Worm (Caenorhabditis elegans): ENCODE results near the gene clhm-1.

Gene clhm-1

DNA sequence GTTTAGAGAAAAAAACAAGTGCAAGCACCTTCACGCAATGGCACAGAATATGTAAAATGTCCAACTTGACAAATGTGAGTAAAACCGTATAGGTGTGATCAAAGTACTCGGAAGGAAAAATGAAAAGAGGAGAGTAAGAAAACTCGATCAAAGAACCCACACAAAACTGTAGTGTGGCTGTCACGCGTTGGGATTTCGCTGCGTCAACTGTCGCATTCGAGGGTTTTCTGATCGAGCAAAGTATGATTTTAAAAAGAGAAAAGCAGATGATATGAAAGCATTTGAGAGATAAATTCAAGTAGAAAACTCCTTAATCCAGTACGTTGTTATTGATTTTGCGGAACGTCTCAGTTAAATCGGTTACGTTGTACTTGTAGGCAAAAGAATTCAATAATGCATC lies 21.0 kb upstream of the clhm-1 start:
- no peak for TF ChIP-seq hmbx-1 (tag; optimal IDR thresholded peaks at IDR 0.05)
- no peak for TF ChIP-seq F13C5.2 (tag; optimal IDR thresholded peaks at IDR 0.05)
- no peak for TF ChIP-seq ceh-13 (GFP tag; optimal IDR thresholded peaks at IDR 0.05)

DNA sequence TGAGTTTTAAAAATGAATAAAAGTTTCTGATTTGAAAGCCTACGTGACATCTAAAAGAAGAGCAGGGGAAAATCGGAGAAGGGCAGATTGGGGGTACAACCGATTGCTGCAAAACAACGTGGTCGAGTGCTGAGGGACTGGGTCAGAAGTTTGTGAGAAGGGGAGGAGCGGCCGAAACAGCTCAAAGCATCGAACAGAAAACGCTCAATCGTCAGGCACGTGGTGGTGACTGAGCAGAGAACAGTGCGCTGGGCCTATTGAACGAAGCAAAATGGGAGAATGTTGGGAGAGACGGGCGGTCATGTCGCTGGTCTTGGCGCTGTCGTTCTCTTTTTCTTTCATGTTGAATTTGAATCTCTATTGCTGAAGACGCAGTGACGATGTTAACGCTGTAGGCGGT lies 20.4 kb upstream of the clhm-1 start:
- TF ChIP-seq sea-1 (GFP tag; conservative IDR thresholded peaks at IDR 0.05) (no peak), hmbx-1 (tag; optimal IDR thresholded peaks at IDR 0.05) (no peak), flt-1 (GFP tag; IDR thresholded peaks at IDR 0.05) (no peak), aly-1 (tag; optimal IDR thresholded peaks at IDR 0.05) (no peak), B0310.2 (tag; optimal IDR thresholded peaks at IDR 0.05) (no peak), ets-7 (tag; optimal IDR thresholded peaks at IDR 0.05) (no peak), pes-1 (GFP tag; IDR thresholded peaks at IDR 0.05) (no peak), ceh-36 (tag; optimal IDR thresholded peaks at IDR 0.05) (no peak)

DNA sequence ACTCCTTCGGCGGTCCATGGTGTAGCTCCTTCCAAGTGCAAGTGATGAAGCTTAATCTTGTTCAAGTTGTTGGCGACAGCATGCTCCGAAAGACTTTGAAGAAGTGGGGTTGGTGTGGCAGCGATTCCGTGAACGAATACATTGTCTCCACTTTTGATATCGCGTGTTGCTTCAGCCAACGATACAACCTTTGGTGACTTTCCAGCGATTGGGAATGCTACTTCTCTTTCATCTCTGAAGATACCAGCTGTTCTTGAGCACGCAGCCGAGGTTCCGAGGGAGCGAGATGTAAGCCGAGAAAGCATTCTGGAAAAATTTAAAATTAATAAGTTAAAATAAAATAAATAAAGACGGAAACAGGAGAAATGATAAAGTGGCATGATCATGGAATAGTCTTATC lies 19.3 kb upstream of the clhm-1 start, which contains the start of gene acer-1:
acer-1 (minus strand) TSS at position 306 of the 400 bp plus-strand sequence.
- TF ChIP-seq hnd-1 (tag; optimal IDR thresholded peaks at IDR 0.05) (no peak), B0310.2 (tag; optimal IDR thresholded peaks at IDR 0.05) (no peak), scrt-1 (GFP tag; IDR thresholded peaks at IDR 0.05) (no peak), hmbx-1 (tag; optimal IDR thresholded peaks at IDR 0.05) (no peak), pes-1 (GFP tag; IDR thresholded peaks at IDR 0.05) (no peak), F13C5.2 (tag; optimal IDR thresholded peaks at IDR 0.05) (no peak), ama-1 (optimal IDR thresholded peaks at IDR 0.05) (no peak), aly-1 (tag; optimal IDR thresholded peaks at IDR 0.05) (no peak), ceh-13 (GFP tag; optimal IDR thresholded peaks at IDR 0.05) (no peak), tbx-11 (GFP tag; IDR thresholded peaks at IDR 0.05) (no peak), tra-4 (tag; optimal IDR thresholded peaks at IDR 0.05) (no peak), sea-1 (GFP tag; conservative IDR thresholded peaks at IDR 0.05) (no peak), hmg-4 (GFP tag; optimal IDR thresholded peaks at IDR 0.05) (no peak), ets-7 (tag; optimal IDR thresholded peaks at IDR 0.05) (no peak)

DNA sequence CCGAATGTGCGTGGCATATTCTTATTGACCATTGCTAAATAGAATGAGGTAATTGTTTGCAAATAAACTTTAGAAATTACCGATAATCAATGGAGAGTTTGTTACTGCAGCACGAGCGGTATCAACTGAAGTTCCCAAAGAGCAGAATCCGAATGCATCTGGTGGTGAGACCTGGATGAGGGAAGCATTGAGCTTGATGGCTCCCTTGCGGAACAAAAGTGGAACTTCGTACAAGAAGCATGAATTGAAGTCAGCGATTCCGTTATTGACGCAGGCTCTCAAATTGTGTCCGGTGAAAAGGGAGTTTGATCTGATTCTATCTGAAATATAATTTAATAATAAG lies 18.7 kb upstream of the clhm-1 start:
- TF ChIP-seq scrt-1 (GFP tag; IDR thresholded peaks at IDR 0.05) (no peak), tbx-11 (GFP tag; IDR thresholded peaks at IDR 0.05) (no peak), aly-1 (tag; optimal IDR thresholded peaks at IDR 0.05) (no peak), hnd-1 (tag; optimal IDR thresholded peaks at IDR 0.05) (no peak), B0310.2 (tag; optimal IDR thresholded peaks at IDR 0.05) (no peak), ama-1 (optimal IDR thresholded peaks at IDR 0.05) (no peak), pes-1 (GFP tag; IDR thresholded peaks at IDR 0.05) (no peak), tbx-37 (GFP tag; conservative IDR thresholded peaks at IDR 0.05) (no peak), ets-7 (tag; optimal IDR thresholded peaks at IDR 0.05) (no peak), F13C5.2 (tag; optimal IDR thresholded peaks at IDR 0.05) (no peak), flt-1 (GFP tag; IDR thresholded peaks at IDR 0.05) (no peak), sea-1 (GFP tag; conservative IDR thresholded peaks at IDR 0.05) (no peak)

DNA sequence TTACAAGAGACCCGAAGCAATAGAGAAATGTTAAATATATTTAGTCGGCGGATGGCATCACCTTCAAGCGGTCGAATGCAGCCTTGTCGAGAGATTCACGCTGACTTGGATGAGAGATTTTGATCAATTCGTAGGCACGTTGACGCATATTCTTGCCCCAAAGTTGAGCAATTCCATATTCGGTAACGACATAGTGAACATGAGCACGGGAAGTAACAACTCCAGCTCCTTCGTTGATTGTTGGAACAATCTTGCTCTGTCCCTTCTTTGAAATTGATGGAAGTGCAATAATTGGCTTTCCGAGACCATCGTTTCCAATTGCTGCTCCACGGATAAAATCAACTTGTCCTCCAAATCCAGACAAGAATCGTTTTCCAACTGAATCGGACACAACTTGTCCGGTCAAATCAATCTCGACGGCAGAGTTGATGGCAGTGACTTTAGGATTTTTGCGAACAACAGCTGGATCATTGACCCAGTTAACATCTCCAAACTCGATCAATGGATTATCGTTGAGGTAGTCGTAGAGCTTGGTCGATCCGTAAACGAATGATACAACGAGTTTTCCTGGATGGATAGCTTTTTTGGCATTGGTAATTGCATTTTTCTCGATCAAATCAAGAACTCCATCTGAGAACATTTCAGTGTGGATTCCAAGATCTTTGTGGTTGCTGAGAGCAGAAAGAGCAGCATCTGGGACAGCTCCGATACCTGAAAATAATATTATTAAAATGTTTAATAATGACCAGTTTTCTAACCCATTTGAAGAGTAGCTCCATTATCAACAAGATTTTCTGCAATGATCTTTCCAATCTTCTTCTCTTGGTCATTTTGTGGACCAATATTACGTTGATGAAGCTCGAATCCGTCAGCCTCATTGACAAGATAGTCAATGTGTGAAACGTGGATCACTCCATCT lies 18.1 kb upstream of the clhm-1 start:
- TF ChIP-seq tra-4 (tag; optimal IDR thresholded peaks at IDR 0.05) (no peak), scrt-1 (GFP tag; IDR thresholded peaks at IDR 0.05) (no peak), F13C5.2 (tag; optimal IDR thresholded peaks at IDR 0.05) (no peak), hnd-1 (tag; optimal IDR thresholded peaks at IDR 0.05) (no peak), hmg-4 (GFP tag; optimal IDR thresholded peaks at IDR 0.05) (no peak), pes-1 (GFP tag; IDR thresholded peaks at IDR 0.05) (no peak), hmbx-1 (tag; optimal IDR thresholded peaks at IDR 0.05) (no peak), tbx-37 (GFP tag; conservative IDR thresholded peaks at IDR 0.05) (no peak), ets-7 (tag; optimal IDR thresholded peaks at IDR 0.05) (no peak), B0310.2 (tag; optimal IDR thresholded peaks at IDR 0.05) (no peak), flt-1 (GFP tag; IDR thresholded peaks at IDR 0.05) (no peak), tbx-11 (GFP tag; IDR thresholded peaks at IDR 0.05) (no peak), aly-1 (tag; optimal IDR thresholded peaks at IDR 0.05) (no peak), ama-1 (optimal IDR thresholded peaks at IDR 0.05) (no peak), sea-1 (GFP tag; conservative IDR thresholded peaks at IDR 0.05) (no peak), ceh-36 (tag; optimal IDR thresholded peaks at IDR 0.05) (no peak), ceh-13 (GFP tag; optimal IDR thresholded peaks at IDR 0.05) (no peak)

DNA sequence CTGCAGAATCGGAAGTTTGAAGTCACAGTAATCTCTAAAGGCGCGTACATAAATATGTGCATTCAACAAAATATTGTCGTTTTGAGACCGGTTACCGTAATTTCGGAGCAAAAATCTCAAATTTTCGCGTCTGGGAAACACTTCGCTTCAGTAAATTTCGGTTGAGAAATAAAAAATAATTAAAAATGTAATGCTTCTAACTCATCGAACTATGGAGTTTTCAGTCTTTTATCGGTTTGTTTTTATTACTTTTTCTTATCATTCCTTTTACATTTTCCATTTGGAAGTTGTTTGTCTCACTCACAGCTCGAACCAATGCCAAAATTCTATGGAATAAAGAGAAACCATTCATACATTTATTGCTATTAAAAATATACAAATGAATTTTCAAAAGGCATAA lies 17.4 kb upstream of the clhm-1 start:
- no peak for TF ChIP-seq tbx-11 (GFP tag; IDR thresholded peaks at IDR 0.05)
- TF ChIP-seq scrt-1 (GFP tag; IDR thresholded peaks at IDR 0.05), result no peak
- no peak for TF ChIP-seq flt-1 (GFP tag; IDR thresholded peaks at IDR 0.05)
- TF ChIP-seq hnd-1 (tag; optimal IDR thresholded peaks at IDR 0.05), result no peak
- no peak for TF ChIP-seq sea-1 (GFP tag; conservative IDR thresholded peaks at IDR 0.05)
- TF ChIP-seq aly-1 (tag; optimal IDR thresholded peaks at IDR 0.05), result no peak
- no peak for TF ChIP-seq F13C5.2 (tag; optimal IDR thresholded peaks at IDR 0.05)
- no peak for TF ChIP-seq tbx-37 (GFP tag; conservative IDR thresholded peaks at IDR 0.05)
- no peak for TF ChIP-seq ceh-13 (GFP tag; optimal IDR thresholded peaks at IDR 0.05)
- TF ChIP-seq hmg-4 (GFP tag; optimal IDR thresholded peaks at IDR 0.05), result no peak
- no peak for TF ChIP-seq ets-7 (tag; optimal IDR thresholded peaks at IDR 0.05)
- no peak for TF ChIP-seq B0310.2 (tag; optimal IDR thresholded peaks at IDR 0.05)

DNA sequence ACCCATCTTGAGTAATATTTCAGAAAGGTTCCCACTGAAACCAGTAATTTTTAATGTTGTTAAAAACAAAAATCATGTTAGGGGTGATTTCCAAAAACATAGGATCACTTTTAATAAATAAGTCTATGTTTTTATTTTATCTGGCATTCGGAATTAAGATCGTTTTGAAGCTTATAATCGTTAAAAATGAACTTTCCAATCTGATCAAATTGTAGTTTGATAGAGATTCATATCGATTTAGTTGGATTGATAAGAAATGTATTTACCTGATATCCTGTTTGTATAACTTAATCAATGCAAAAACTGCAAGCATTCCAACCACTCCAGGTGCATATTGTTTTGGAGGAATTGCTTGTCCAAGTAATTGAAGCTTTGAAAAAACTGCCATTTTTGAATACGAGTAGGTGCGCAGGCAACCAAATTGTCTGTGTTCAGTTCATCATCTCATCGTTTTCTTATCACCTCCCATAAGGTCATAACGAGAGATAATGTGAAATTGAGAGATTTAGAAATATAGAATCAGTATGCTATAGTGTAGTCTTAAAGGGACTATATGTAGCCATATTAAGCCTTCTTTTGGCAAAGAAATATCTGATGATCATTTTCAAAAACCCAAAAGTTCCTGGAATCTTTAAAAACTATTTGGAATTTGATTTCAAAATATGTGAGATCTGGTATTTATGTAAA lies 16.7 kb upstream of the clhm-1 start, which contains the start of gene pmp-2:
pmp-2 (minus strand) TSS at position 487 of the 687 bp plus-strand sequence.
- TF ChIP-seq F13C5.2 (tag; optimal IDR thresholded peaks at IDR 0.05) (no peak), sea-1 (GFP tag; conservative IDR thresholded peaks at IDR 0.05) (no peak), hmg-4 (GFP tag; optimal IDR thresholded peaks at IDR 0.05) (no peak), B0310.2 (tag; optimal IDR thresholded peaks at IDR 0.05) (no peak), aly-1 (tag; optimal IDR thresholded peaks at IDR 0.05) (no peak), tbx-11 (GFP tag; IDR thresholded peaks at IDR 0.05) (no peak), pes-1 (GFP tag; IDR thresholded peaks at IDR 0.05) (no peak), tra-4 (tag; optimal IDR thresholded peaks at IDR 0.05) (no peak), tbx-37 (GFP tag; conservative IDR thresholded peaks at IDR 0.05) (no peak), hnd-1 (tag; optimal IDR thresholded peaks at IDR 0.05) (no peak), ceh-13 (GFP tag; optimal IDR thresholded peaks at IDR 0.05) (no peak), flt-1 (GFP tag; IDR thresholded peaks at IDR 0.05) (no peak), scrt-1 (GFP tag; IDR thresholded peaks at IDR 0.05) (no peak), ets-7 (tag; optimal IDR thresholded peaks at IDR 0.05) (no peak), hmbx-1 (tag; optimal IDR thresholded peaks at IDR 0.05) (no peak), ceh-36 (tag; optimal IDR thresholded peaks at IDR 0.05) (no peak), ama-1 (optimal IDR thresholded peaks at IDR 0.05) (no peak)
